Fruit fly (Drosophila melanogaster): Measurements from ENCODE around the gene Idgf2.

DNA sequence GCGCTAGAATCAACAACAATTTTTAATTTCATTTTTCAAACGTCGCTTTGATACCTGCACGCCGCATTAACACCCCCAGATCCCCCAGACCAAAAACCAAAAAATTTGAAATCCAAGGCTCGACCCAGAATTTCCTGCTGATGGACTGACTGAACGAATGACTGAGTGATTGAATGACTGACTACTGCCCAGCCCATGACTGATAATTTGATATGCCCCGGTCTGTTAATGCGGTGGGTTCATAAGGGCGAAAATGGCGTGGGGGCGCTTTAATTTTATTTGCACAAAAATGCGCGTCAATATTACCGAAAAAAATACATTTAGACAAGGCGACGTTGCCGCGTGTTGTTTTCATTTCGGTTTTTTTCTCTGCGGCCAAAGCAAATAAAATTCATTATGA is 4.5 kb upstream of the Idgf2 start:
- TF ChIP-seq pan (optimal IDR thresholded peaks at IDR 0.05) (no peak), psq (optimal IDR thresholded peaks at IDR 0.05) (no peak), EcR (GFP tag; optimal IDR thresholded peaks at IDR 0.05) (no peak), CG8478 (optimal IDR thresholded peaks at IDR 0.05) (no peak)
